Worm (Caenorhabditis elegans): ENCODE results near the gene cest-34.

DNA sequence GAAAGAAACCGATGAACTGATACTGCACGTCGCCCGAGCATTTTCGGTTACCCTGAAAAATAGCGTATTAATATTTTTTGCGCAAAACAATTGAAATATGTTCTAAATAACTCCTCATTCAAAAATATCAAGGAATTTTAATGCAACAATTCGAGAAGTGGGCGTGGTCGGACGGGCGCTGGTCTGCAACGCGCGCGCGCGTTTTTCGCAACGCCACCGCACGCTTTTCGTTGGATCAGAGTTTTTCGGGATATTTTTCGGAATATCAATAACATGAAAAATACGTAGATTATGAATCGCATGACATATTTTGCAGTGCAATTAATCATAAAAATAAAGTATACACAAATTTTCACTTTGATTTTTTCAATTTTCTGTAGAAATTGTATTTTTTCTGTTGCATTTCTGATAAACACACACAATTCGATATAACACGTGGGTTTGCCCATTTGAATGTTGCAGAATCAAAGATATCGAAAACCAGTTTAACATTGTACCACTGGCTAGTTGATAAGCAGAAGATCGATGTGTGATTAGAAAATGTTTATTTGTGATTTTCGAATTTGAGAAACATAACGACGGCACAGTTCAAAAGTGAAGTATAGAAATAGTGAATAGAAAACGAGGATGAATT lies 32.6 kb downstream of the cest-34 start, which contains the start of gene dlst-1:
- TF ChIP-seq egl-44 (GFP tag; IDR thresholded peaks at IDR 0.05) (no peak), B0019.2 (GFP tag; conservative IDR thresholded peaks at IDR 0.05) (no peak), ama-1 (optimal IDR thresholded peaks at IDR 0.05) (no peak), ama-1 (GFP tag; optimal IDR thresholded peaks at IDR 0.05) (no peak)
